Worm (Caenorhabditis elegans) whole organism, L1 larva: Measurements from ENCODE around the gene C17A2.3.

ENCODE experiments used
- C04F5.9 ChIP-seq: sonication (generic microtip); optimal IDR thresholded peaks from 2 replicates; lab custom pipeline; 2016; ENCODE audit warnings: missing genetic modification characterization, missing compliant biosample characterization
- F16B12.6 ChIP-seq: fragments of 150-350 bp; optimal IDR thresholded peaks from 2 replicates; lab custom pipeline; 2014; ENCODE audit warnings: missing biosample characterization, missing genetic modification characterization
- ceh-82 ChIP-seq, 3 experiments: fragments of 150-350 bp in 1 of 3; sonication (generic microtip) in 2 of 3; optimal IDR thresholded peaks; 2 replicates each; lab custom pipeline; 2014 to 2017; ENCODE audit warnings: missing biosample characterization in 3 of 3, missing genetic modification characterization in 3 of 3
- dpl-1 ChIP-seq, 3 experiments: fragments of 150-350 bp in 2 of 3; sonication (generic microtip) in 1 of 3; optimal IDR thresholded peaks; 2 replicates each; lab custom pipeline; 2014 to 2017; ENCODE audit warnings: missing biosample characterization in 3 of 3, missing genetic modification characterization in 3 of 3, missing genetic modification reagents in 3 of 3
- dsc-1 ChIP-seq: sonication (generic microtip); optimal IDR thresholded peaks from 2 replicates; lab custom pipeline; 2016; ENCODE audit warnings: mild to moderate bottlenecking, missing genetic modification characterization, missing compliant biosample characterization
- fkh-8 ChIP-seq: sonication (generic microtip); optimal IDR thresholded peaks from 2 replicates; lab custom pipeline; 2016; ENCODE audit warnings: mild to moderate bottlenecking, missing genetic modification characterization, missing compliant biosample characterization
- irx-1 ChIP-seq: sonication (generic microtip); optimal IDR thresholded peaks from 2 replicates; lab custom pipeline; 2016; ENCODE audit warnings: missing genetic modification characterization, missing compliant biosample characterization
- isw-1 ChIP-seq: fragments of 200-800 bp; sonication (Bioruptor generic); IDR thresholded peaks from 2 replicates; pipeline ENCODE4 v1.3.6; 2022; ENCODE audit warnings: missing genetic modification characterization, missing compliant biosample characterization
- lin-13 ChIP-seq: fragments of 150-350 bp; optimal IDR thresholded peaks from 2 replicates; lab custom pipeline; 2014; ENCODE audit warnings: missing biosample characterization, missing genetic modification reagents, missing genetic modification characterization
- lir-3 ChIP-seq: sonication (generic microtip); optimal IDR thresholded peaks from 2 replicates; lab custom pipeline; 2016; ENCODE audit warnings: mild to moderate bottlenecking, missing genetic modification characterization, moderate library complexity, missing compliant biosample characterization; ENCODE audit not compliant: poor library complexity
- mab-9 ChIP-seq: fragments of 200-800 bp; sonication (Bioruptor generic); IDR thresholded peaks from 2 replicates; pipeline ENCODE4 v1.3.6; 2022; ENCODE audit warnings: missing genetic modification reagents, missing genetic modification characterization, missing compliant biosample characterization
- mdl-1 ChIP-seq, 2 experiments: fragments of 150-350 bp; optimal IDR thresholded peaks; 2 replicates each; lab custom pipeline; 2014 to 2017; ENCODE audit warnings: missing biosample characterization in 2 of 2, missing genetic modification characterization in 2 of 2, inconsistent platforms in 1 of 2
- mef-2 ChIP-seq: fragments of 150-350 bp; optimal IDR thresholded peaks from 2 replicates; lab custom pipeline; 2014; ENCODE audit warnings: missing biosample characterization, missing genetic modification characterization
- mep-1 ChIP-seq: fragments of 150-350 bp; optimal IDR thresholded peaks from 2 replicates; lab custom pipeline; 2014; ENCODE audit warnings: missing biosample characterization, missing genetic modification characterization
- nhr-11 ChIP-seq: fragments of 150-350 bp; optimal IDR thresholded peaks from 2 replicates; lab custom pipeline; 2014; ENCODE audit warnings: missing biosample characterization, missing genetic modification characterization
- nhr-12 ChIP-seq: sonication (generic microtip); optimal IDR thresholded peaks from 2 replicates; lab custom pipeline; 2017; ENCODE audit warnings: missing biosample characterization, missing genetic modification characterization
- nhr-28 ChIP-seq: fragments of 150-350 bp; optimal IDR thresholded peaks from 2 replicates; lab custom pipeline; 2014; ENCODE audit warnings: missing biosample characterization, missing genetic modification characterization
- nhr-71 ChIP-seq: sonication (generic microtip); optimal IDR thresholded peaks from 2 replicates; lab custom pipeline; 2016; ENCODE audit warnings: mild to moderate bottlenecking, missing genetic modification characterization, moderate library complexity, missing compliant biosample characterization
- nhr-85 ChIP-seq: sonication (generic microtip); peaks from one replicate; lab custom pipeline; 2016; ENCODE audit warnings: missing genetic modification characterization, inconsistent platforms, missing compliant biosample characterization
- pax-3 ChIP-seq: fragments of 200-800 bp; sonication (Bioruptor generic); optimal IDR thresholded peaks from 2 replicates; lab custom pipeline; 2018; ENCODE audit warnings: mild to moderate bottlenecking, missing genetic modification characterization, moderate library complexity, missing compliant biosample characterization
- rnt-1 ChIP-seq: sonication (generic microtip); optimal IDR thresholded peaks from 2 replicates; lab custom pipeline; 2016; ENCODE audit warnings: mild to moderate bottlenecking, missing genetic modification characterization, moderate library complexity, missing compliant biosample characterization
- skn-1 ChIP-seq: fragments of 150-350 bp; optimal IDR thresholded peaks from 2 replicates; lab custom pipeline; 2014; ENCODE audit warnings: missing biosample characterization, missing genetic modification characterization
- snpc-4 ChIP-seq: fragments of 150-350 bp; optimal IDR thresholded peaks from 2 replicates; lab custom pipeline; 2014; ENCODE audit warnings: missing biosample characterization, missing genetic modification characterization
- sox-4 ChIP-seq: sonication (generic microtip); optimal IDR thresholded peaks from 2 replicates; lab custom pipeline; 2016; ENCODE audit warnings: missing genetic modification characterization, missing compliant biosample characterization
- swsn-7 ChIP-seq: sonication (generic microtip); optimal IDR thresholded peaks from 2 replicates; lab custom pipeline; 2016; ENCODE audit warnings: missing genetic modification characterization, missing compliant biosample characterization
- tlp-1 ChIP-seq: fragments of 150-350 bp; optimal IDR thresholded peaks from 2 replicates; lab custom pipeline; 2014; ENCODE audit warnings: missing biosample characterization, missing genetic modification characterization
- unc-130 ChIP-seq: fragments of 150-350 bp; optimal IDR thresholded peaks from 2 replicates; lab custom pipeline; 2017; ENCODE audit warnings: missing biosample characterization, missing genetic modification characterization, inconsistent platforms
- unc-30 ChIP-seq: sonication (generic microtip); optimal IDR thresholded peaks from 2 replicates; lab custom pipeline; 2017; ENCODE audit warnings: missing biosample characterization, missing genetic modification characterization
- unc-62 ChIP-seq: fragments of 150-350 bp; optimal IDR thresholded peaks from 2 replicates; lab custom pipeline; 2014; ENCODE audit warnings: missing biosample characterization, missing genetic modification reagents, missing genetic modification characterization
- vab-15 ChIP-seq: sonication (generic microtip); optimal IDR thresholded peaks from 2 replicates; lab custom pipeline; 2017; ENCODE audit warnings: missing genotype, mild to moderate bottlenecking, missing genetic modification characterization, missing compliant biosample characterization

The C17A2.3 gene

ce11 chrII:3877874-3878273 is 34.5 kb downstream of the C17A2.3 start, which contains the start of gene sdz-7:
Gene sdz-7 (minus strand): TSS chrII:3877974.
- no peak for TF ChIP-seq unc-30
- TF ChIP-seq snpc-4 (tag; lab: Kevin White, UChicago), result no peak
- TF ChIP-seq, all 84 proteins: peak for 0

- no peak for TF ChIP-seq pax-3 (tag; lab: Kevin White, UChicago)
- no peak for TF ChIP-seq mdl-1 (tag; optimal IDR thresholded peaks at IDR 0.05; lab: Kevin White, UChicago)
Measured at ce11 chrII:3878330-3878729, 34.9 kb downstream of the C17A2.3 start, which contains the start of gene srh-250. Gene srh-250 (plus strand): TSS chrII:3878630.

- TF ChIP-seq vab-15 (tag; lab: Kevin White, UChicago) (no peak), nhr-11 (tag; lab: Kevin White, UChicago) (no peak), dpl-1 (GFP tag; optimal IDR thresholded peaks at IDR 0.05; lab: Kevin White, UChicago) (no peak), sox-4 (tag; lab: Kevin White, UChicago) (no peak)
Measured at ce11 chrII:3879945-3880344, 36.5 kb downstream of the C17A2.3 start, which contains the start of gene nhr-166. Gene nhr-166 (plus strand): TSS chrII:3880245.

- TF ChIP-seq irx-1 (tag; lab: Kevin White, UChicago) (no peak), unc-62 (no peak), nhr-28 (tag; lab: Kevin White, UChicago) (no peak)
Measured at ce11 chrII:3891124-3891523, 47.7 kb downstream of the C17A2.3 start, which contains the start of gene F53C3.8. Gene F53C3.8 (plus strand): TSS chrII:3891424.

ce11 chrII:3893911-3894310 is 50.5 kb downstream of the C17A2.3 start:
- TF ChIP-seq dpl-1 (GFP tag; optimal IDR thresholded peaks at IDR 0.05; lab: Kevin White, UChicago), result no peak
- no peak for TF ChIP-seq mef-2 (tag; lab: Kevin White, UChicago)
- no peak for TF ChIP-seq skn-1 (tag; lab: Kevin White, UChicago)
- TF ChIP-seq C04F5.9 (tag; lab: Kevin White, UChicago), result no peak
- TF ChIP-seq ceh-82 (tag; optimal IDR thresholded peaks at IDR 0.05; lab: Kevin White, UChicago), result no peak
- TF ChIP-seq fkh-8 (tag; lab: Kevin White, UChicago), result no peak
- no peak for TF ChIP-seq lin-13 (GFP tag; lab: Kevin White, UChicago)
- no peak for TF ChIP-seq mep-1 (tag; lab: Kevin White, UChicago)

ce11 chrII:3894755-3895154 is 51.3 kb downstream of the C17A2.3 start, which contains the start of gene F53C3.7:
Gene F53C3.7 (plus strand): TSS chrII:3895055.
- no peak for TF ChIP-seq mef-2 (tag; lab: Kevin White, UChicago)
- TF ChIP-seq nhr-12 (tag; lab: Kevin White, UChicago), result no peak
- no peak for TF ChIP-seq nhr-71 (tag; lab: Kevin White, UChicago)
- TF ChIP-seq lir-3 (tag; lab: Kevin White, UChicago), result no peak
- TF ChIP-seq snpc-4 (tag; lab: Kevin White, UChicago), result no peak
- TF ChIP-seq F16B12.6, result no peak
- TF ChIP-seq mab-9 (GFP tag; lab: Robert Waterston, UW), result no peak
- TF ChIP-seq nhr-85 (tag; lab: Kevin White, UChicago), result no peak
- no peak for TF ChIP-seq isw-1 (GFP tag; lab: Robert Waterston, UW)
- no peak for TF ChIP-seq unc-130 (tag; lab: Kevin White, UChicago)
- TF ChIP-seq vab-15 (tag; lab: Kevin White, UChicago), result no peak
- no peak for TF ChIP-seq rnt-1 (tag; lab: Kevin White, UChicago)
- no peak for TF ChIP-seq swsn-7 (tag; lab: Kevin White, UChicago)
- TF ChIP-seq unc-62, result no peak
- no peak for TF ChIP-seq tlp-1 (tag; lab: Kevin White, UChicago)
- TF ChIP-seq dsc-1, result no peak
- TF ChIP-seq, all 84 proteins: peak for 0
